Worm (Caenorhabditis elegans): ENCODE measurements around the gene T23B7.2.

ce11 chrII:4822610-4823009, 19.4 kb downstream of the T23B7.2 start:
- no peak for TF ChIP-seq gmeb-1 (tag; optimal IDR thresholded peaks at IDR 0.05)
- no peak for TF ChIP-seq elt-3 (tag; optimal IDR thresholded peaks at IDR 0.05)
- TF ChIP-seq nhr-12 (tag; optimal IDR thresholded peaks at IDR 0.05): no peak
- TF ChIP-seq mdl-1 (tag; optimal IDR thresholded peaks at IDR 0.05): no peak
- TF ChIP-seq aly-2 (tag; optimal IDR thresholded peaks at IDR 0.05): no peak
